Fruit fly (Drosophila melanogaster) whole organism, embryonic: ENCODE results near the gene CG13113.

Experiments
- Aef1 ChIP-seq: fragments of 200-800 bp; sonication (Bioruptor generic); IDR thresholded peaks from 3 replicates; pipeline ENCODE4 v1.3.6; 2022; ENCODE audit warnings: missing biosample characterization, missing genetic modification characterization
- CG10431 ChIP-seq: fragments of 200-800 bp; sonication (Bioruptor generic); optimal IDR thresholded peaks from 3 replicates; lab custom pipeline; 2018; ENCODE audit warnings: missing biosample characterization, mild to moderate bottlenecking, missing genetic modification characterization
- CG10979 ChIP-seq: fragments of 200-800 bp; sonication (Bioruptor generic); optimal IDR thresholded peaks from 2 replicates; lab custom pipeline; 2018; ENCODE audit warnings: missing biosample characterization, mild to moderate bottlenecking, missing genetic modification characterization, moderate library complexity
- CG11247 ChIP-seq: fragments of 200-800 bp; sonication (Bioruptor generic); IDR thresholded peaks from 2 replicates; pipeline ENCODE4 v1.3.6; 2022; ENCODE audit warnings: missing biosample characterization, missing genetic modification characterization
- CG11456 ChIP-seq: fragments of 200-800 bp; sonication (Bioruptor generic); IDR thresholded peaks from 3 replicates; pipeline ENCODE4 v1.3.6; 2022; ENCODE audit warnings: missing biosample characterization, missing genetic modification characterization
- CG12299 ChIP-seq: fragments of 200-800 bp; sonication (Bioruptor generic); optimal IDR thresholded peaks from 2 replicates; lab custom pipeline; 2018; ENCODE audit warnings: missing biosample characterization, mild to moderate bottlenecking, missing genetic modification characterization
- CG1233 ChIP-seq: fragments of 200-800 bp; sonication (Bioruptor generic); optimal IDR thresholded peaks from 4 replicates; lab custom pipeline; 2018; ENCODE audit warnings: missing biosample characterization, mild to moderate bottlenecking, missing genetic modification characterization
- CG13624 ChIP-seq: fragments of 200-800 bp; sonication (Bioruptor generic); optimal IDR thresholded peaks from 2 replicates; lab custom pipeline; 2016; ENCODE audit warnings: missing biosample characterization, missing genetic modification characterization
- CG1529 ChIP-seq: fragments of 200-800 bp; sonication (Bioruptor generic); optimal IDR thresholded peaks from 3 replicates; lab custom pipeline; 2018; ENCODE audit warnings: missing biosample characterization, missing genetic modification characterization
- CG16779 ChIP-seq: fragments of 200-800 bp; sonication (Bioruptor generic); IDR thresholded peaks from 2 replicates; pipeline ENCODE4 v1.3.6; 2022; ENCODE audit warnings: missing biosample characterization, missing genetic modification characterization
- CG16863 ChIP-seq: fragments of 200-800 bp; sonication (Bioruptor generic); optimal IDR thresholded peaks from 3 replicates; lab custom pipeline; 2016; ENCODE audit warnings: missing biosample characterization, missing genetic modification characterization
- CG1792 ChIP-seq: fragments of 200-800 bp; sonication (Bioruptor generic); optimal IDR thresholded peaks from 2 replicates; lab custom pipeline; 2016; ENCODE audit warnings: missing biosample characterization, missing genetic modification characterization
- CG1832 ChIP-seq: fragments of 200-800 bp; sonication (Bioruptor generic); optimal IDR thresholded peaks from 2 replicates; lab custom pipeline; 2017; ENCODE audit warnings: missing biosample characterization, mild to moderate bottlenecking, missing genetic modification characterization, inconsistent platforms
- CG2120 ChIP-seq: fragments of 200-800 bp; sonication (Bioruptor generic); optimal IDR thresholded peaks from 3 replicates; lab custom pipeline; 2016; ENCODE audit warnings: missing biosample characterization, missing genetic modification characterization
- CG31224 ChIP-seq: fragments of 200-800 bp; sonication (Bioruptor generic); IDR thresholded peaks from 2 replicates; pipeline ENCODE4 v1.3.6; 2022; ENCODE audit warnings: missing biosample characterization, missing genetic modification characterization
- CG7839 ChIP-seq: fragments of 200-800 bp; sonication (Bioruptor generic); optimal IDR thresholded peaks from 3 replicates; lab custom pipeline; 2018; ENCODE audit warnings: missing biosample characterization, mild to moderate bottlenecking, missing genetic modification characterization, moderate library complexity
- Camta ChIP-seq: fragments of 200-800 bp; sonication (Bioruptor generic); optimal IDR thresholded peaks from 2 replicates; lab custom pipeline; 2016; ENCODE audit warnings: missing biosample characterization, missing genetic modification characterization
- Doc3 ChIP-seq: fragments of 200-800 bp; sonication (Bioruptor generic); IDR thresholded peaks from 3 replicates; pipeline ENCODE4 v1.3.6; 2022; ENCODE audit warnings: missing biosample characterization, missing genetic modification characterization; ENCODE audit not compliant: partially characterized antibody
- Eip74EF ChIP-seq, 2 experiments: fragments of 200-800 bp in 1 of 2; fragments of >200 bp in 1 of 2; sonication (Bioruptor generic) in 1 of 2; optimal IDR thresholded peaks; 2 replicates each; lab custom pipeline; 2017 to 2019; ENCODE audit warnings: missing biosample characterization in 2 of 2, missing genetic modification characterization in 2 of 2, mild to moderate bottlenecking in 1 of 2, moderate library complexity in 1 of 2
- Fer1 ChIP-seq: fragments of 200-800 bp; sonication (Bioruptor generic); optimal IDR thresholded peaks from 2 replicates; lab custom pipeline; 2017; ENCODE audit warnings: missing biosample characterization, mild to moderate bottlenecking, missing genetic modification characterization
- Hr78 ChIP-seq, 2 experiments: fragments of 200-800 bp in 1 of 2; fragments of >200 bp in 1 of 2; sonication (Bioruptor generic) in 1 of 2; optimal IDR thresholded peaks; 2 replicates each; lab custom pipeline; 2017 to 2019; ENCODE audit warnings: missing biosample characterization in 2 of 2, missing genetic modification characterization in 2 of 2, mild to moderate bottlenecking in 1 of 2, moderate library complexity in 1 of 2
- Hsf ChIP-seq: fragments of 200-800 bp; sonication (Bioruptor generic); optimal IDR thresholded peaks from 3 replicates; lab custom pipeline; 2016; ENCODE audit warnings: missing biosample characterization, missing genetic modification characterization
- Lhr ChIP-seq: fragments of 200-800 bp; sonication (Bioruptor generic); optimal IDR thresholded peaks from 3 replicates; lab custom pipeline; 2017; ENCODE audit warnings: mild to moderate bottlenecking, missing biosample characterization, missing genetic modification reagents, missing genetic modification characterization
- Mad ChIP-seq: fragments of 200-800 bp; sonication (Bioruptor generic); optimal IDR thresholded peaks from 2 replicates; lab custom pipeline; 2016; ENCODE audit warnings: missing biosample characterization, missing genetic modification characterization
- NC2β ChIP-seq: fragments of 200-800 bp; sonication (Bioruptor generic); optimal IDR thresholded peaks from 2 replicates; lab custom pipeline; 2016; ENCODE audit warnings: missing biosample characterization, missing genetic modification characterization
- Nf-YC ChIP-seq: fragments of 200-800 bp; optimal IDR thresholded peaks from 3 replicates; lab custom pipeline; 2019; ENCODE audit warnings: missing biosample characterization, mild to moderate bottlenecking, missing genetic modification characterization, moderate library complexity
- Optix ChIP-seq: fragments of 200-800 bp; sonication (Bioruptor generic); IDR thresholded peaks from 3 replicates; pipeline ENCODE4 v1.3.6; 2022; ENCODE audit warnings: missing biosample characterization, missing genetic modification characterization
- Tbp ChIP-seq: fragments of >200 bp; optimal IDR thresholded peaks from 2 replicates; lab custom pipeline; 2018; ENCODE audit warnings: missing biosample characterization, missing genetic modification characterization
- ato ChIP-seq: fragments of 200-800 bp; sonication (Bioruptor generic); IDR thresholded peaks from 2 replicates; pipeline ENCODE4 v1.3.6; 2022; ENCODE audit warnings: missing biosample characterization, missing genetic modification characterization; ENCODE audit not compliant: partially characterized antibody
- az2 ChIP-seq: fragments of 200-800 bp; sonication (Bioruptor generic); optimal IDR thresholded peaks from 3 replicates; lab custom pipeline; 2016; ENCODE audit warnings: missing biosample characterization, missing genetic modification characterization
- bsh ChIP-seq, 2 experiments: fragments of 200-800 bp; sonication (Bioruptor generic); optimal IDR thresholded peaks; 2 replicates each; lab custom pipeline; 2017 to 2018; ENCODE audit warnings: mild to moderate bottlenecking in 2 of 2, missing biosample characterization in 2 of 2, missing genetic modification characterization in 2 of 2, moderate library complexity in 1 of 2
- cas ChIP-seq: fragments of 200-800 bp; sonication (Bioruptor generic); IDR thresholded peaks from 2 replicates; pipeline ENCODE4 v1.3.6; 2022; ENCODE audit warnings: missing biosample characterization, missing genetic modification characterization
- crol ChIP-seq: fragments of 200-800 bp; sonication (Bioruptor generic); IDR thresholded peaks from 2 replicates; pipeline ENCODE4 v1.3.6; 2022; ENCODE audit warnings: missing biosample characterization, missing genetic modification characterization
- dimm ChIP-seq: fragments of 200-800 bp; sonication (Bioruptor generic); IDR thresholded peaks from 2 replicates; pipeline ENCODE4 v1.3.6; 2022; ENCODE audit warnings: missing biosample characterization, missing genetic modification characterization
- en ChIP-seq: fragments of 200-800 bp; sonication (Bioruptor generic); optimal IDR thresholded peaks from 2 replicates; lab custom pipeline; 2016; ENCODE audit warnings: missing biosample characterization, missing genetic modification characterization
- fd102C ChIP-seq: fragments of 200-800 bp; sonication (Bioruptor generic); optimal IDR thresholded peaks from 2 replicates; lab custom pipeline; 2018; ENCODE audit warnings: missing biosample characterization, mild to moderate bottlenecking, missing genetic modification characterization, moderate library complexity
- grau ChIP-seq: fragments of 200-800 bp; optimal IDR thresholded peaks from 3 replicates; lab custom pipeline; 2019; ENCODE audit warnings: missing biosample characterization, mild to moderate bottlenecking, missing genetic modification characterization, moderate library complexity
- gsb ChIP-seq: fragments of 200-800 bp; sonication (Bioruptor generic); IDR thresholded peaks from 2 replicates; pipeline ENCODE4 v1.3.6; 2022; ENCODE audit warnings: missing biosample characterization, missing genetic modification characterization
- gsb-n ChIP-seq: fragments of 200-800 bp; sonication (Bioruptor generic); optimal IDR thresholded peaks from 3 replicates; lab custom pipeline; 2018; ENCODE audit warnings: missing biosample characterization, mild to moderate bottlenecking, missing genetic modification characterization
- hb ChIP-seq: fragments of 200-800 bp; sonication (Bioruptor generic); IDR thresholded peaks from 3 replicates; pipeline ENCODE4 v1.3.6; 2022; ENCODE audit warnings: missing biosample characterization, missing genetic modification characterization; ENCODE audit not compliant: partially characterized antibody
- luna ChIP-seq: fragments of 200-800 bp; sonication (Bioruptor generic); optimal IDR thresholded peaks from 2 replicates; lab custom pipeline; 2016; ENCODE audit warnings: missing biosample characterization, missing genetic modification characterization
- nau ChIP-seq: fragments of 200-800 bp; sonication (Bioruptor generic); optimal IDR thresholded peaks from 3 replicates; lab custom pipeline; 2017; ENCODE audit warnings: missing biosample characterization, mild to moderate bottlenecking, missing genetic modification characterization, missing genetic modification reagents
- pfk ChIP-seq: fragments of 200-800 bp; sonication (Bioruptor generic); optimal IDR thresholded peaks from 2 replicates; lab custom pipeline; 2018; ENCODE audit warnings: missing biosample characterization, mild to moderate bottlenecking, missing genetic modification characterization, moderate library complexity
- sens ChIP-seq: fragments of 200-800 bp; sonication (Bioruptor generic); peaks from one replicate; lab custom pipeline; 2016; ENCODE audit warnings: missing biosample characterization, missing genetic modification characterization
- sob ChIP-seq: fragments of 200-800 bp; sonication (Bioruptor generic); IDR thresholded peaks from 2 replicates; pipeline ENCODE4 v1.3.6; 2022; ENCODE audit warnings: missing biosample characterization, missing genetic modification characterization
- stwl ChIP-seq: fragments of 200-800 bp; sonication (Bioruptor generic); optimal IDR thresholded peaks from 3 replicates; lab custom pipeline; 2018; ENCODE audit warnings: missing biosample characterization, mild to moderate bottlenecking, missing genetic modification characterization, moderate library complexity
- toy ChIP-seq: fragments of 200-800 bp; sonication (Bioruptor generic); IDR thresholded peaks from 2 replicates; pipeline ENCODE4 v1.3.6; 2022; ENCODE audit warnings: missing biosample characterization, missing genetic modification characterization
- trem ChIP-seq: fragments of 200-800 bp; optimal IDR thresholded peaks from 3 replicates; lab custom pipeline; 2019; ENCODE audit warnings: missing biosample characterization, mild to moderate bottlenecking, missing genetic modification characterization, moderate library complexity
- ttk ChIP-seq: fragments of 200-800 bp; sonication (Bioruptor generic); IDR thresholded peaks from 2 replicates; pipeline ENCODE4 v2.1.2; 2022; ENCODE audit warnings: missing biosample characterization, missing genetic modification characterization
- usp ChIP-seq: fragments of >200 bp; optimal IDR thresholded peaks from 2 replicates; lab custom pipeline; 2017; ENCODE audit warnings: missing biosample characterization, missing genetic modification characterization

Gene CG13113

DNA sequence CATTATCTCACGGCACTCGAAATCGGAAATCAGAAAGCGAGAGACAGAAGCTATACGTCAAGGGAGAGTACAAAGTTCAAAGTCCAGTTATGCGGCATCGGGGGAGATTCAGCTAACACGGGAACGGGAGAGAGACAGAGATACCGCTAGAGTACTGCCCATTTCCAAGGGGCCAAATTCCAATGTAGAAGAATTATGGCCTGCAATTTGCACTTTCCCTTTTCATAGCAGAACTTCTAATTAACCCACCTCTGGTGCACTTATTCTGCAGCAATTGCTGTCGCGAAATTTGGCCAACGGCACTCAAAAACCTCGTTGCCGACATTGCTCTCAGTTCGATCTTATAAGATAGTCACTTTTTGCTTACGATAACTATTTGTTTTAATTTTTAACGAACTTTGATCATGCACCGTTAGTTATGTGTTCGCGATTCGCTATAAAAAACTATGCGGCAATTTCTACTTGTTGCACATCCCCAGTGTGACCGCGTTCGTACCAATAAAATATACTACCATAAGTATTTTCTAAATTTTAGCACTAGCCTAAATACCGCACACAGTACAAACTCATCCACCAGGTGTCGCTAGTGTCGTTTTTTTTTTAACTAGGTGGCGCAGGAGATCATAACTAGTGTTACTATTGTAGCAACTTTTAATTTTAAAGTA lies 32.4 kb downstream of the CG13113 start, which contains the start of gene Mtpalpha (continued):
- peak; percentile 50 for TF ChIP-seq az2 (GFP tag; lab: Kevin White, UChicago)
- TF ChIP-seq CG1233 (GFP tag; lab: Kevin White, UChicago), result no peak
- no peak for TF ChIP-seq usp (GFP tag; lab: Kevin White, UChicago)
- TF ChIP-seq CG11456 (GFP tag; lab: Robert Waterston, UW), result peak; percentile 50; the same call in 1 of the 3 replicates
- no peak for TF ChIP-seq ato
- TF ChIP-seq Optix (GFP tag; lab: Robert Waterston, UW), result no peak
- peak; percentile 88 for TF ChIP-seq Lhr (GFP tag; lab: Kevin White, UChicago)
- TF ChIP-seq CG11247 (GFP tag; lab: Robert Waterston, UW), result peak; percentile 61
- TF ChIP-seq CG1792 (GFP tag; lab: Kevin White, UChicago), result no peak
- peak in 1 of 2 experiments; percentile 4 for TF ChIP-seq Eip74EF (GFP tag; optimal IDR thresholded peaks at IDR 0.05; lab: Kevin White, UChicago)
- no peak for TF ChIP-seq nau
- no peak for TF ChIP-seq CG1832 (GFP tag; lab: Kevin White, UChicago)
- TF ChIP-seq sens, result peak; percentile 89
- TF ChIP-seq CG31224 (GFP tag; lab: Robert Waterston, UW), result no peak
- TF ChIP-seq CG16779 (GFP tag; lab: Robert Waterston, UW), result no peak
- TF ChIP-seq toy (GFP tag; lab: Robert Waterston, UW), result no peak
- TF ChIP-seq cas (GFP tag; lab: Robert Waterston, UW), result no peak
- TF ChIP-seq stwl (tag; lab: Kevin White, UChicago), result peak; percentile 84
- peak; percentile 36 for TF ChIP-seq CG13624 (GFP tag; lab: Kevin White, UChicago)
- TF ChIP-seq ttk, result no peak
- peak; percentile 49 for TF ChIP-seq CG7839 (tag; lab: Kevin White, UChicago)
- peak; percentile 38 for TF ChIP-seq CG2120 (GFP tag; lab: Kevin White, UChicago)
- peak; percentile 100 for TF ChIP-seq CG10979 (tag; lab: Kevin White, UChicago)
- TF ChIP-seq Mad, result no peak
- TF ChIP-seq dimm (GFP tag; lab: Robert Waterston, UW), result no peak
- TF ChIP-seq fd102C (GFP tag; lab: Kevin White, UChicago), result no peak
- TF ChIP-seq gsb (GFP tag; lab: Robert Waterston, UW), result no peak
- TF ChIP-seq en, result no peak
- TF ChIP-seq crol (GFP tag; lab: Robert Waterston, UW), result no peak
- TF ChIP-seq CG12299 (tag; lab: Kevin White, UChicago), result no peak
- peak; percentile 39; the same call in 1 of the 2 replicates for TF ChIP-seq sob (GFP tag; lab: Robert Waterston, UW)
- TF ChIP-seq bsh (GFP tag; optimal IDR thresholded peaks at IDR 0.05; lab: Kevin White, UChicago), result peak; percentile 27 to 99
- TF ChIP-seq CG16863 (GFP tag; lab: Kevin White, UChicago), result peak; percentile 37
- TF ChIP-seq Tbp (GFP tag; lab: Kevin White, UChicago), result no peak
- no peak for TF ChIP-seq Nf-YC
- TF ChIP-seq Hr78 (GFP tag; optimal IDR thresholded peaks at IDR 0.05; lab: Kevin White, UChicago), result peak in 1 of 2 experiments; percentile 36
- no peak; the same call in 2 of the 3 replicates for TF ChIP-seq Aef1 (GFP tag; lab: Robert Waterston, UW)
- TF ChIP-seq trem (tag; lab: Kevin White, UChicago), result peak; percentile 6
- no peak for TF ChIP-seq gsb-n (tag; lab: Kevin White, UChicago)
- TF ChIP-seq Hsf (GFP tag; lab: Kevin White, UChicago), result peak; percentile 42
- TF ChIP-seq Camta (GFP tag; lab: Kevin White, UChicago), result no peak
- no peak for TF ChIP-seq luna (GFP tag; lab: Kevin White, UChicago)
- peak; percentile 23 for TF ChIP-seq NC2β
- peak; percentile 24 for TF ChIP-seq Fer1 (GFP tag; lab: Kevin White, UChicago)
- no peak for TF ChIP-seq pfk (GFP tag; lab: Kevin White, UChicago)
- no peak for TF ChIP-seq Doc3 (GFP tag; lab: Robert Waterston, UW)
- no peak for TF ChIP-seq CG10431 (GFP tag; lab: Kevin White, UChicago)
- no peak for TF ChIP-seq hb (GFP tag; lab: Robert Waterston, UW)
- no peak for TF ChIP-seq CG1529
- no peak for TF ChIP-seq grau (tag; lab: Kevin White, UChicago)
